Fruit fly (Drosophila melanogaster): Measurements from ENCODE around the gene CG13039.

Gene CG13039

DNA sequence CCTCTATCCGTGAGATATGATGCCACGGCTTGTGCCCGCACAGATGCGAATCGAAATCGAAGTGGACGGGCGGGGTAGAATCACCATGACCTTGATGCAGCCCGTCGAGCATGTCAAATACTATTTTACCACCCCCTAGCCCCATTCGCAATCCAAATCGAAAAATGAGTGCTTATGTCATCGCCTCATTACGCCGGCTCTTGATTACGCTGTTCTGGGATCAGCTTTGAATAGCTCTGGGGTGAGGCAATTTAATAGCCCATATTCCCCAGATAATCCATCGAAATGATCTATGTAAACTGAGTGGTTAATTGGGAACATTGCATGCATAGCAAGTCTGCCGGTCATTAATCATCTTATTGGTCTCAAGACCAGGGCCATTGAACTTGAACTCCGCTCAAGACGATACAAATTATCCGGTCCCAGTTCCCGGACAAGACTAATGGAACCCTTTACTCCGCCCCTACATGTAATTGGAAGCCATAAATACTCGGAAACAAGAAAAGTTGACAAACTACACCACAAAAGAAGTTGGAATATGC lies 30.7 kb upstream of the CG13039 start:
- TF ChIP-seq pdm3 (GFP tag; optimal IDR thresholded peaks at IDR 0.05) (no peak), CG1621 (tag; optimal IDR thresholded peaks at IDR 0.05) (peak; percentile 21), vri (GFP tag; optimal IDR thresholded peaks at IDR 0.05) (peak; percentile 71), CG11762 (GFP tag; optimal IDR thresholded peaks at IDR 0.05; ENCODE audit: insufficient read depth) (no peak), CG6163 (GFP tag; IDR thresholded peaks at IDR 0.05) (0 out of 3 replicates have a peak, but pooled peaks have one; percentile 25)

DNA sequence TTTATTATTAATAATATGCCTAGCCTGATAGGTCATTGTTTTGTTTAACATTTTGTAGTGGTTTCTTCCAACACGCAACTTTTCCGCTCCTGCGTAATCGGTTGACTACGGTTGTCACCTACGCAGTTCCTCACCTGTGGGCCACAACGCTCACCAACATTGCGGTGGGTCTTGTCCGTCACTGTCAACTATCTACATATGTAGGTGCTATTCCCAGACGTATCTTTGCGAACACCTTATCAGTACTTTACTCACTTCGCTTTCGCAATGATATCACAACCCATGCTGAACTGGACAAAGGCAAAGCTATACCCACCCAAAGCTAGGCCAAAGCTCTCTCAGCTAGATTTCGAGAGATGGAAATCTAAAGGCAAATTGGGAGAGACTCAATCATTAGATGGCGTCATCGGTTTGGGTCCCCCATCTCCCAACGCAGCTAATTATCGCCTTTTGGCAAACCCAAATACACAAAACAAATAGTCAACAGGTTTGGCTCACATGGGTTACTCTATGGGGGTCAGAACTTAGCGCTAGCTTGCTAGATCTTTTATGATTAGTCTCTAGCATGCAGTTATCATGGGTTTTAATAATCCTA lies 29.7 kb upstream of the CG13039 start:
- TF ChIP-seq CG3919 (GFP tag; optimal IDR thresholded peaks at IDR 0.05) (no peak), CG32006 (GFP tag; optimal IDR thresholded peaks at IDR 0.05) (no peak), CG7368 (GFP tag; optimal IDR thresholded peaks at IDR 0.05) (no peak), CG8632 (GFP tag; optimal IDR thresholded peaks at IDR 0.05) (no peak), vri (GFP tag; optimal IDR thresholded peaks at IDR 0.05) (peak; percentile 72), Eip78C (GFP tag) (peak; percentile 40), Met (GFP tag; optimal IDR thresholded peaks at IDR 0.05) (no peak), fkh (GFP tag; optimal IDR thresholded peaks at IDR 0.05) (peak; percentile 62), OdsH (GFP tag; optimal IDR thresholded peaks at IDR 0.05) (no peak), dac (GFP tag; optimal IDR thresholded peaks at IDR 0.05) (no peak)

DNA sequence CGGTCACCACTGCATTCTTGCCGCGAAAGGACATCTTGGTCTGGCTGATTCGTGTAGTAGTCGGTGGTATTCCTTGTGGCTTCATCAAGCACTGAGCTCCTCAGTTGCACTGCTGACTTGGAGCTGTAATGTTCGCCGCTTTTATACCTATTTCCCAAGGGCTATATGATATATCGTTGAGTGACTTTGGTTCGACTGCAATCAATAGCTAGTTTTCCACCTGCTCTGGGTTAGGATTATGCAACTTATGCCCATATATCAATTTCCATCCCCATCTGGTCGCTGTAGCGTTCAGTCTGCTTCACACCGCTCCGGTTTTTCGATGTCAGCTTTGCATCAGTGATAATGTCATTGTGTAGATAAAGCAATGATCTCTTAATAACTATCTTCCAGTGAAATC lies 27.6 kb upstream of the CG13039 start, which contains the start of gene Pdh:
Gene Pdh (minus strand): TSS at position 101 of the 400 bp plus-strand sequence.
- peak; percentile 1 for TF ChIP-seq Eip78C (GFP tag)
- no peak for TF ChIP-seq CG10631 (GFP tag; optimal IDR thresholded peaks at IDR 0.05)

DNA sequence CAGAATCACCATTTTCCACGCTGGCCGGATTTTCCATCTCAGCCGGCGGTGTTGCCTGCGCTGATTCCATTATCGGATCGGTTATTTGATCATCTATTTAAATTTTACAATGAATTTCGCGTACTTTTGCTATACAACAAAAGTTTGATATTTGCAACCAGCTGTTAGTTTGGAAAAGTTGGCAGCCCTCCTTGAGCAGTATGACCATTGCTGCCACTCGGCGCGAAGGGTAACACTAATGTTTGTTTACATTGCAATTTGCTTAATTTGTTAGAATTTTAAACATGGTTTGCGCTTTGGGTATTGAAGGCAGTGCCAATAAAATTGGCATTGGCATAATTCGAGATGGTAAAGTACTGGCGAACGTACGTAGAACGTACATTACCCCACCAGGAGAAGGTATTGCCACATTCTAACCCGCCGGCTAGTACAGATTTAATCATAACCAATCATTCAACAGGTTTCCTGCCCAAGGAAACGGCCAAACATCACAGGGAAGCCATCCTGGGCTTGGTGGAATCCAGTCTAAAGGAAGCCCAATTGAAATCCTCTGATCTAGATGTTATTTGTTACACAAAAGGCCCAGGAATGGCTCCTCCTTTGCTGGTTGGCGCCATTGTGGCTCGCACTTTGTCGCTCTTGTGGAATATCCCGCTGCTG lies 25.3 kb upstream of the CG13039 start, which contains the start of the genes Golgin104 and Tcs3:
Gene Golgin104 (minus strand): TSS at position 182 of the 660 bp plus-strand sequence.
Gene Tcs3 (plus strand): TSS at position 222 of the 660 bp plus-strand sequence.
- TF ChIP-seq CG3032 (tag; optimal IDR thresholded peaks at IDR 0.05) (no peak), cyc (GFP tag; optimal IDR thresholded peaks at IDR 0.05) (no peak), CG3919 (GFP tag; optimal IDR thresholded peaks at IDR 0.05) (no peak), CG6276 (GFP tag; optimal IDR thresholded peaks at IDR 0.05) (no peak), fkh (GFP tag; optimal IDR thresholded peaks at IDR 0.05) (peak; percentile 99), CG4318 (GFP tag; optimal IDR thresholded peaks at IDR 0.05) (no peak), eg (GFP tag; IDR thresholded peaks at IDR 0.05) (no peak)

DNA sequence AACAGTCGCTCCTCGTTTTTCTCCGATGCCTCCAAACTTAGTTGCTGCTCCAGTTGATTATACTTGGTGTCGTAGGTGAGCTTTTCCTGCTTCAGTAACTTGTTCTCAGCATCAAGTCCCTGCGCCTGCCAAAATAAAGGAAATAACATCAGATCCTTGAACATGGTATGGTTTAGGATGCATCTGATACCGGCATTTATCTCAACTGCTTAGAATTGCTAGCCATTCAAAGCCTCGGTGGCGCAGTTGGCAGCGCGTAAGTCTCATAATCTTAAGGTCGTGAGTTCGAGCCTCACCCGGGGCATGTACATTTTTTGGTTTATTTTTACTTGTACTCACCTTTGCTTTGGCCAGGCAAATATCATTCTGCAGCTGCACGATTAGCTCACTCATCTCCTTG lies 23.1 kb upstream of the CG13039 start:
- TF ChIP-seq CG9139 (GFP tag; optimal IDR thresholded peaks at IDR 0.05) (no peak), CG10631 (GFP tag; optimal IDR thresholded peaks at IDR 0.05) (no peak), fd85E (GFP tag; optimal IDR thresholded peaks at IDR 0.05) (no peak), Blimp-1 (GFP tag; optimal IDR thresholded peaks at IDR 0.05) (no peak)

DNA sequence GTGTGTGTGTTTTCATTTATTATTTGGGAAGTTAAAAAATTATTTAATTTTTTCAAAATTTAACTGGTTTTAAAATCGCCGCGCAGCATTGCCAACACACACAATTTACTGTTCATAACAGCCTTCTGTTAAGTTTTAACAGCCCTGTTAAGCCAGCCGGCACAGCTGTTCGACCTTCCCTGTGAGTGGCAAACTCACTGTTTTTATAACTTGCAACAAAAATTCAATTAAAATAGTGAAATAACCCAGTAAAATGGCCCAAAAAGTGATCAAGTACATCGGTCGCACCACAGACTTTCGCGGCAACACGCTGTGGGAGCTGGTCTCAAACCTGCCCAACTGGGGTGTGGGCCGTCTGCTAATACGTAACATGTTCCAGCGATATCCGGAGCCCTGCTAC lies 21.4 kb upstream of the CG13039 start, which contains the start of gene mRpS34:
Gene mRpS34 (plus strand): TSS at position 161 of the 400 bp plus-strand sequence.
- no peak for TF ChIP-seq CG32006 (GFP tag; optimal IDR thresholded peaks at IDR 0.05)
- TF ChIP-seq Ets96B (tag; optimal IDR thresholded peaks at IDR 0.05) = no peak
- TF ChIP-seq CG6854 (GFP tag; optimal IDR thresholded peaks at IDR 0.05) = no peak
- no peak for TF ChIP-seq CG7368 (GFP tag; optimal IDR thresholded peaks at IDR 0.05)
- no peak for TF ChIP-seq Lpt (GFP tag; optimal IDR thresholded peaks at IDR 0.05)

DNA sequence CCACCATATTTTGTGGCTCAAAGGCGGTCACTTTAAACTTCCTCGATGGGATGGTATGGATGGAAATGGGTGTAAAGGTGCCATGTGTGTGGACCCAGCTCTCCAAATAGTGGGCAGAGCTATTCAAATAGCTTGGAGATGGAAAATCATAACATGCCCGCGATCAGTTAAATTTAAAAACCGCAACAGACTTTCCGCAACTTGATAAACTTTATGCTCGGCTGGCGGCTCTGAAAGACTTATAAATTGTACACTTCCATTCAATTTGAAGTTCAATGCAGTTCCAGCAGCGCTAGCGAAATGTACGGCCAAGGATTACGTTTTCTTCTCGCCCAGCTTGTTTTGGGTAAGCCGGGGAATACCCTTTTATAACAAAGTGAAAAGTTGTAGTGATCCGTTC lies 19.5 kb upstream of the CG13039 start, which contains the start of gene CG33257:
Gene CG33257 (plus strand): TSS at position 301 of the 400 bp plus-strand sequence.
- no peak for TF ChIP-seq CG8319 (GFP tag; optimal IDR thresholded peaks at IDR 0.05)
- no peak for TF ChIP-seq dac (GFP tag; optimal IDR thresholded peaks at IDR 0.05)
- no peak for TF ChIP-seq CG32006 (GFP tag; optimal IDR thresholded peaks at IDR 0.05)
- no peak for TF ChIP-seq CG9139 (GFP tag; optimal IDR thresholded peaks at IDR 0.05)
- TF ChIP-seq fd59A (GFP tag; optimal IDR thresholded peaks at IDR 0.05) = no peak
- TF ChIP-seq CG8632 (GFP tag; optimal IDR thresholded peaks at IDR 0.05) = no peak
- TF ChIP-seq CG1621 (tag; optimal IDR thresholded peaks at IDR 0.05) = no peak
- no peak for TF ChIP-seq Eip75B (GFP tag; optimal IDR thresholded peaks at IDR 0.05)
- no peak for TF ChIP-seq CG15336 (GFP tag; IDR thresholded peaks at IDR 0.05)
- TF ChIP-seq acj6 (GFP tag; optimal IDR thresholded peaks at IDR 0.05) = no peak
- no peak for TF ChIP-seq CG7368 (GFP tag; optimal IDR thresholded peaks at IDR 0.05)
- TF ChIP-seq CG10669 (GFP tag; optimal IDR thresholded peaks at IDR 0.05) = no peak
- TF ChIP-seq esn (GFP tag; optimal IDR thresholded peaks at IDR 0.05) = no peak
- no peak for TF ChIP-seq topi (GFP tag; optimal IDR thresholded peaks at IDR 0.05)
- TF ChIP-seq Sox15 (GFP tag; optimal IDR thresholded peaks at IDR 0.05) = no peak
- no peak for TF ChIP-seq CG3919 (GFP tag; optimal IDR thresholded peaks at IDR 0.05)
- no peak for TF ChIP-seq Sox102F (GFP tag; optimal IDR thresholded peaks at IDR 0.05)
- TF ChIP-seq Ets21C (GFP tag; optimal IDR thresholded peaks at IDR 0.05) = no peak

All from whole organism, prepupa.